Worm (Caenorhabditis elegans) whole organism, mixed stage, embryonic: ENCODE measurements around the gene fbn-1.

Source experiments
- elt-1 ChIP-seq: sonication (generic microtip); optimal IDR thresholded peaks from 2 replicates; lab custom pipeline; 2017; ENCODE audit warnings: missing genetic modification characterization, mild to moderate bottlenecking, missing compliant biosample characterization, antibody characterized with exemption, moderate library complexity, borderline replicate concordance; ENCODE audit not compliant: insufficient read depth
- lin-13 ChIP-seq: fragments of 150-350 bp; optimal IDR thresholded peaks from 2 replicates; lab custom pipeline; 2014; ENCODE audit warnings: missing biosample characterization, missing genetic modification characterization
- snpc-4 ChIP-seq: fragments of 150-350 bp; optimal IDR thresholded peaks from 2 replicates; lab custom pipeline; 2014; ENCODE audit warnings: missing biosample characterization, missing genetic modification characterization

DNA sequence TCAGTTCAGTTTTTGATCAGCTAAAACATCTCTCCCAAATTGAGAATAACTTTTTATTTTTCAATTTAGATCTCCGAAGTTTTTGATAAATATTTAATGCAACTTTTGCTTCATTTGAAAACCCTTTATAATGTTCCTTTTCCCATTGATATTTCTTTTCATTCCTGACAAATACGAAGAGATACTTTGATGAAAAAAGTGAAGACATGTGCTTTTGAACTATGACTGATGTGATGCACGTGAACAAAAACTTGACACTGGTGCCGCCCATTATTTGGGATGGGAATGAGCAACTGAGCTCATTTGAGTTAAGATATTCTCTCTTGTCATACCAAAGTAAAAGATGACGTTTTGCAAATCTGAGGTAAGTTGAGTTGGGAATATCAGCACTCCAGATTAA is 9.0 kb upstream of the fbn-1 start, which contains the start of gene T04A6.1:
- TF ChIP-seq lin-13 (tag; lab: Kevin White, UChicago), result no peak
- no peak for TF ChIP-seq snpc-4 (tag; lab: Kevin White, UChicago)
- TF ChIP-seq elt-1, result no peak
